Fruit fly (Drosophila melanogaster): Measurements from ENCODE around the gene pkm.

DNA sequence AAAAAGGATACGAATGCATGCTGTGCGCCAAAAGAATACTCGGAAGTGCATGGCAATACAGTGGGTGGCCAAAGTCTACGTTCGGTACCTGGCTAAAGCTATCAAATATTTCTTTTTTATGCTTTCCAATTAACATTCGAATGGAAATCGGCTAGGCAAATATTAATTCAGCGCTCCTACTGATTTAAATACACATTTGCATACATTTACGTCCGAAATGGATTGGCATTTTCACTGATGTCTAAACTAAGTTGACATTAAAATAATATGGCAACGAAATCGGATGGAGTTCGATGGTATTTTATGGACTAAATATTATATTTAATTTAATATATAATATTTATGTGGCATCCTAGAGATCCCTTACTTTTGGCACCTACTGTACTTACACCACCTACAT is 41.5 kb downstream of the pkm start:
- TF ChIP-seq psq (optimal IDR thresholded peaks at IDR 0.05) (no peak), Myc (optimal IDR thresholded peaks at IDR 0.05) (no peak), Sin3A (optimal IDR thresholded peaks at IDR 0.05) (no peak)

Data from Kc167 (cell line).